Fruit fly (Drosophila melanogaster) whole organism, embryonic: ENCODE data around the gene CG31099.

Experiments used
- CG10147 ChIP-seq: fragments of 200-800 bp; sonication (Bioruptor generic); optimal IDR thresholded peaks from 2 replicates; lab custom pipeline; 2019; ENCODE audit warnings: missing biosample characterization, mild to moderate bottlenecking, missing genetic modification characterization, moderate library complexity
- CG10462 ChIP-seq: fragments of 200-800 bp; sonication (Bioruptor generic); optimal IDR thresholded peaks from 2 replicates; lab custom pipeline; 2016; ENCODE audit warnings: missing biosample characterization, missing genetic modification characterization
- CG10543 ChIP-seq: fragments of 200-800 bp; sonication (Bioruptor generic); optimal IDR thresholded peaks from 3 replicates; lab custom pipeline; 2017; ENCODE audit warnings: missing biosample characterization, mild to moderate bottlenecking, missing genetic modification characterization, moderate library complexity
- CG11695 ChIP-seq: fragments of 200-800 bp; sonication (Bioruptor generic); IDR thresholded peaks from 3 replicates; pipeline ENCODE4 v1.3.6; 2022; ENCODE audit warnings: missing biosample characterization, missing genetic modification characterization
- CG11723 ChIP-seq: fragments of 200-800 bp; sonication (Bioruptor generic); optimal IDR thresholded peaks from 2 replicates; lab custom pipeline; 2017; ENCODE audit warnings: missing biosample characterization, mild to moderate bottlenecking, missing genetic modification characterization
- CG12104 ChIP-seq: fragments of 200-800 bp; sonication (Bioruptor generic); optimal IDR thresholded peaks from 3 replicates; lab custom pipeline; 2016; ENCODE audit warnings: missing biosample characterization, missing genetic modification characterization
- CG12299 ChIP-seq: fragments of 200-800 bp; sonication (Bioruptor generic); optimal IDR thresholded peaks from 2 replicates; lab custom pipeline; 2018; ENCODE audit warnings: missing biosample characterization, mild to moderate bottlenecking, missing genetic modification characterization
- CG12769 ChIP-seq: fragments of 200-800 bp; sonication (Bioruptor generic); optimal IDR thresholded peaks from 2 replicates; lab custom pipeline; 2019; ENCODE audit warnings: missing biosample characterization, mild to moderate bottlenecking, missing genetic modification characterization, moderate library complexity
- CG13287 ChIP-seq: fragments of 200-800 bp; sonication (Bioruptor generic); IDR thresholded peaks from 2 replicates; pipeline ENCODE4 v1.3.6; 2022; ENCODE audit warnings: missing biosample characterization, missing genetic modification characterization; ENCODE audit not compliant: partially characterized antibody
- CG14014 ChIP-seq: fragments of 200-800 bp; sonication (Bioruptor generic); IDR thresholded peaks from 2 replicates; pipeline ENCODE4 v1.3.6; 2022; ENCODE audit warnings: missing biosample characterization, missing genetic modification characterization
- CG14050 ChIP-seq: fragments of 200-800 bp; sonication (Bioruptor generic); IDR thresholded peaks from 3 replicates; pipeline ENCODE4 v1.3.6; 2022; ENCODE audit warnings: missing biosample characterization, missing genetic modification characterization
- CG15011 ChIP-seq: fragments of 200-800 bp; sonication (Bioruptor generic); optimal IDR thresholded peaks from 3 replicates; lab custom pipeline; 2018; ENCODE audit warnings: missing biosample characterization, mild to moderate bottlenecking, missing genetic modification characterization
- CG1603 ChIP-seq: fragments of 200-800 bp; sonication (Bioruptor generic); optimal IDR thresholded peaks from 2 replicates; lab custom pipeline; 2019; ENCODE audit warnings: missing biosample characterization, mild to moderate bottlenecking, missing genetic modification characterization, moderate library complexity
- CG17385 ChIP-seq: fragments of 200-800 bp; sonication (Bioruptor generic); optimal IDR thresholded peaks from 3 replicates; lab custom pipeline; 2018; ENCODE audit warnings: missing biosample characterization, mild to moderate bottlenecking, missing genetic modification characterization
- CG18599 ChIP-seq: fragments of 200-800 bp; sonication (Bioruptor generic); optimal IDR thresholded peaks from 3 replicates; lab custom pipeline; 2017; ENCODE audit warnings: missing biosample characterization, missing genetic modification characterization, mild to moderate bottlenecking, moderate library complexity, missing genetic modification reagents
- CG2889 ChIP-seq: fragments of 200-800 bp; sonication (Bioruptor generic); IDR thresholded peaks from 3 replicates; pipeline ENCODE4 v1.3.6; 2022; ENCODE audit warnings: missing biosample characterization, missing genetic modification characterization
- CG3281 ChIP-seq: fragments of 200-800 bp; sonication (Bioruptor generic); optimal IDR thresholded peaks from 3 replicates; lab custom pipeline; 2017; ENCODE audit warnings: missing biosample characterization, mild to moderate bottlenecking, missing genetic modification characterization
- CG3407 ChIP-seq: fragments of 200-800 bp; sonication (Bioruptor generic); optimal IDR thresholded peaks from 2 replicates; lab custom pipeline; 2018; ENCODE audit warnings: missing biosample characterization, mild to moderate bottlenecking, missing genetic modification characterization
- CG4617 ChIP-seq: fragments of 200-800 bp; sonication (Bioruptor generic); optimal IDR thresholded peaks from 3 replicates; lab custom pipeline; 2016; ENCODE audit warnings: missing biosample characterization, missing genetic modification characterization, borderline replicate concordance
- CG6765 ChIP-seq: fragments of 200-800 bp; sonication (Bioruptor generic); optimal IDR thresholded peaks from 3 replicates; lab custom pipeline; 2017; ENCODE audit warnings: missing biosample characterization, mild to moderate bottlenecking, missing genetic modification characterization
- CG6854 ChIP-seq: fragments of 200-800 bp; sonication (Bioruptor generic); optimal IDR thresholded peaks from 3 replicates; lab custom pipeline; 2017; ENCODE audit warnings: missing biosample characterization, mild to moderate bottlenecking, missing genetic modification characterization
- CG7928 ChIP-seq: fragments of 200-800 bp; sonication (Bioruptor generic); optimal IDR thresholded peaks from 2 replicates; lab custom pipeline; 2017; ENCODE audit warnings: missing biosample characterization, mild to moderate bottlenecking, missing genetic modification characterization
- CG7987 ChIP-seq: fragments of 200-800 bp; sonication (Bioruptor generic); optimal IDR thresholded peaks from 2 replicates; lab custom pipeline; 2018; ENCODE audit warnings: missing biosample characterization, mild to moderate bottlenecking, missing genetic modification characterization, moderate library complexity
- CG8290 ChIP-seq, 3 experiments: fragments of 200-800 bp; sonication (Bioruptor generic); optimal IDR thresholded peaks; 2 replicates each; lab custom pipeline; 2016 to 2019; ENCODE audit warnings: missing biosample characterization in 3 of 3, missing genetic modification characterization in 3 of 3, mild to moderate bottlenecking in 2 of 3, moderate library complexity in 1 of 3
- CG8359 ChIP-seq: fragments of 200-800 bp; sonication (Bioruptor generic); optimal IDR thresholded peaks from 2 replicates; lab custom pipeline; 2017; ENCODE audit warnings: missing biosample characterization, mild to moderate bottlenecking, missing genetic modification characterization, borderline replicate concordance
- CG9817 ChIP-seq: fragments of 200-800 bp; sonication (Bioruptor generic); optimal IDR thresholded peaks from 2 replicates; lab custom pipeline; 2018; ENCODE audit warnings: missing biosample characterization, mild to moderate bottlenecking, missing genetic modification characterization, moderate library complexity
- CHES-1-like ChIP-seq: fragments of 200-800 bp; sonication (Bioruptor generic); optimal IDR thresholded peaks from 2 replicates; lab custom pipeline; 2016; ENCODE audit warnings: missing biosample characterization, missing genetic modification characterization
- CrebB ChIP-seq: fragments of 200-800 bp; sonication (Bioruptor generic); optimal IDR thresholded peaks from 3 replicates; lab custom pipeline; 2018; ENCODE audit warnings: missing biosample characterization, mild to moderate bottlenecking, missing genetic modification characterization
- Doc3 ChIP-seq: fragments of 200-800 bp; sonication (Bioruptor generic); IDR thresholded peaks from 3 replicates; pipeline ENCODE4 v1.3.6; 2022; ENCODE audit warnings: missing biosample characterization, missing genetic modification characterization; ENCODE audit not compliant: partially characterized antibody
- Ets65A ChIP-seq: fragments of 200-800 bp; sonication (Bioruptor generic); peaks from one replicate; lab custom pipeline; 2016; ENCODE audit warnings: missing biosample characterization, missing genetic modification characterization
- Fer1 ChIP-seq: fragments of 200-800 bp; sonication (Bioruptor generic); optimal IDR thresholded peaks from 2 replicates; lab custom pipeline; 2017; ENCODE audit warnings: missing biosample characterization, mild to moderate bottlenecking, missing genetic modification characterization
- Fer3 ChIP-seq: fragments of 200-800 bp; sonication (Bioruptor generic); optimal IDR thresholded peaks from 2 replicates; lab custom pipeline; 2018; ENCODE audit warnings: missing biosample characterization, mild to moderate bottlenecking, missing genetic modification characterization, moderate library complexity
- H2.0 ChIP-seq: fragments of 200-800 bp; sonication (Bioruptor generic); IDR thresholded peaks from 2 replicates; pipeline ENCODE4 v1.3.6; 2022; ENCODE audit warnings: missing biosample characterization, missing genetic modification characterization
- Hey ChIP-seq: fragments of 200-800 bp; sonication (Bioruptor generic); optimal IDR thresholded peaks from 3 replicates; lab custom pipeline; 2018; ENCODE audit warnings: missing biosample characterization, mild to moderate bottlenecking, missing genetic modification characterization
- Meics ChIP-seq: fragments of 200-800 bp; sonication (Bioruptor generic); optimal IDR thresholded peaks from 2 replicates; lab custom pipeline; 2017; ENCODE audit warnings: missing biosample characterization, mild to moderate bottlenecking, missing genetic modification characterization
- Mrtf ChIP-seq: fragments of 200-800 bp; sonication (Bioruptor generic); IDR thresholded peaks from 3 replicates; pipeline ENCODE4 v1.3.6; 2022; ENCODE audit warnings: missing biosample characterization, missing genetic modification characterization
- PHDP ChIP-seq: fragments of 200-800 bp; sonication (Bioruptor generic); optimal IDR thresholded peaks from 3 replicates; lab custom pipeline; 2018; ENCODE audit warnings: missing biosample characterization, mild to moderate bottlenecking, missing genetic modification characterization, moderate library complexity
- Rfx ChIP-seq: fragments of 200-800 bp; sonication (Bioruptor generic); IDR thresholded peaks from 2 replicates; pipeline ENCODE4 v1.3.6; 2022; ENCODE audit warnings: missing biosample characterization, missing genetic modification characterization
- Sox100B ChIP-seq: fragments of 200-800 bp; sonication (Bioruptor generic); optimal IDR thresholded peaks from 3 replicates; lab custom pipeline; 2018; ENCODE audit warnings: missing biosample characterization, mild to moderate bottlenecking, missing genetic modification characterization
- Usf ChIP-seq: fragments of 200-800 bp; sonication (Bioruptor generic); optimal IDR thresholded peaks from 2 replicates; lab custom pipeline; 2017; ENCODE audit warnings: missing genotype, missing biosample characterization, missing genetic modification characterization
- YL-1 ChIP-seq: fragments of 200-800 bp; sonication (Bioruptor generic); optimal IDR thresholded peaks from 3 replicates; lab custom pipeline; 2017; ENCODE audit warnings: missing biosample characterization, mild to moderate bottlenecking, missing genetic modification characterization
- bcd ChIP-seq: fragments of 200-800 bp; sonication (Bioruptor generic); optimal IDR thresholded peaks from 2 replicates; lab custom pipeline; 2017; ENCODE audit warnings: missing biosample characterization, mild to moderate bottlenecking, missing genetic modification characterization
- ci ChIP-seq: fragments of 200-800 bp; sonication (Bioruptor generic); IDR thresholded peaks from 3 replicates; pipeline ENCODE4 v1.3.6; 2022; ENCODE audit warnings: missing biosample characterization, missing genetic modification characterization
- exex ChIP-seq: fragments of 200-800 bp; sonication (Bioruptor generic); optimal IDR thresholded peaks from 4 replicates; lab custom pipeline; 2018; ENCODE audit warnings: missing biosample characterization, mild to moderate bottlenecking, missing genetic modification characterization, moderate library complexity
- hkb ChIP-seq, 2 experiments: fragments of 200-800 bp in 1 of 2; fragments of >200 bp in 1 of 2; sonication (Bioruptor generic) in 1 of 2; IDR thresholded peaks in 1 of 2; optimal IDR thresholded peaks in 1 of 2; 2 replicates each; pipeline versions ENCODE4 v1.3.6 to Lab custom; 2017 to 2022; ENCODE audit warnings: missing biosample characterization in 1 of 2, missing genetic modification characterization in 1 of 2
- sens-2 ChIP-seq: fragments of 200-800 bp; sonication (Bioruptor generic); IDR thresholded peaks from 2 replicates; pipeline ENCODE4 v1.3.6; 2022; ENCODE audit warnings: missing biosample characterization, missing genetic modification characterization
- tap ChIP-seq: fragments of 200-800 bp; optimal IDR thresholded peaks from 3 replicates; lab custom pipeline; 2019; ENCODE audit warnings: missing biosample characterization, mild to moderate bottlenecking, missing genetic modification characterization, moderate library complexity

CG31099 gene

dm6 chr3R:25281165-25281564, 29.6 kb downstream of the CG31099 start, which contains the start of gene CG11892 (continued):
- TF ChIP-seq bcd (GFP tag; lab: Kevin White, UChicago) (peak; percentile 20), PHDP (peak; percentile 58), CG2889 (GFP tag; lab: Robert Waterston, UW) (no peak), CG3281 (GFP tag; lab: Kevin White, UChicago) (peak; percentile 66), hkb (optimal IDR thresholded peaks at IDR 0.05; lab: Kevin White, UChicago) (no peak), hkb (GFP tag; IDR thresholded peaks at IDR 0.05; lab: Robert Waterston, UW) (peak; percentile 27; the same call in 1 of the 2 replicates), CG14014 (GFP tag; lab: Robert Waterston, UW) (peak; percentile 27; the same call in 1 of the 2 replicates), CG11723 (GFP tag; lab: Kevin White, UChicago) (peak; percentile 11), YL-1 (peak; percentile 6), Ets65A (GFP tag; lab: Kevin White, UChicago) (peak; percentile 88), Rfx (GFP tag; lab: Robert Waterston, UW) (0 out of 2 replicates have a peak, but pooled peaks have one; percentile 15), CG12769 (tag; lab: Kevin White, UChicago) (peak; percentile 87), CG14050 (0 out of 3 replicates have a peak, but pooled peaks have one; percentile 13), CG17385 (GFP tag; lab: Kevin White, UChicago) (peak; percentile 44), ci (GFP tag; lab: Robert Waterston, UW) (peak; percentile 69; the same call in 1 of the 3 replicates), CG10462 (GFP tag; lab: Kevin White, UChicago) (no peak), Usf (GFP tag; lab: Kevin White, UChicago) (no peak), CG12299 (tag; lab: Kevin White, UChicago) (peak; percentile 18), Hey (peak; percentile 53), CG13287 (no peak), CG10147 (GFP tag; lab: Kevin White, UChicago) (peak; percentile 27), sens-2 (GFP tag; lab: Robert Waterston, UW) (no peak), CG9817 (tag; lab: Kevin White, UChicago) (peak; percentile 52), CG4617 (GFP tag; lab: Kevin White, UChicago) (no peak), CG15011 (GFP tag; lab: Kevin White, UChicago) (peak; percentile 31), H2.0 (GFP tag; lab: Robert Waterston, UW) (no peak), Sox100B (peak; percentile 17), CG18599 (GFP tag; lab: Kevin White, UChicago) (peak; percentile 75), CrebB (peak; percentile 66), Mrtf (GFP tag; lab: Robert Waterston, UW) (no peak), CG6765 (GFP tag; lab: Kevin White, UChicago) (peak; percentile 30), CG12104 (GFP tag; lab: Kevin White, UChicago) (peak; percentile 38), CG7987 (GFP tag; lab: Kevin White, UChicago) (peak; percentile 80), CG8359 (peak; percentile 6), CG3407 (peak; percentile 42), Meics (peak; percentile 55), Doc3 (GFP tag; lab: Robert Waterston, UW) (no peak), tap (peak; percentile 52), CG6854 (GFP tag; lab: Kevin White, UChicago) (peak; percentile 40), CG10543 (peak; percentile 72), CG11695 (GFP tag; lab: Robert Waterston, UW) (0 out of 3 replicates have a peak, but pooled peaks have one; percentile 20), CG7928 (GFP tag; lab: Kevin White, UChicago) (peak; percentile 45), Fer1 (GFP tag; lab: Kevin White, UChicago) (peak; percentile 74), CHES-1-like (GFP tag; lab: Kevin White, UChicago) (no peak), CG1603 (tag; lab: Kevin White, UChicago) (peak; percentile 56), exex (tag; lab: Kevin White, UChicago) (peak; percentile 15), Fer3 (tag; lab: Kevin White, UChicago) (peak; percentile 56), CG8290 (GFP tag; optimal IDR thresholded peaks at IDR 0.05; lab: Kevin White, UChicago) (no peak), CG8290 (tag; optimal IDR thresholded peaks at IDR 0.05; lab: Kevin White, UChicago) (peak in 1 of 2 experiments; percentile 93)
